Worm (Caenorhabditis elegans): ENCODE data around the gene H13N06.2.

ce11 chrX:15487162-15487561, 744 bp upstream of the H13N06.2 start:
- TF ChIP-seq nhr-237 (tag; optimal IDR thresholded peaks at IDR 0.05) (no peak), skn-1 (tag; optimal IDR thresholded peaks at IDR 0.05) (no peak), nhr-6 (tag; optimal IDR thresholded peaks at IDR 0.05) (no peak), ZK546.5 (tag; optimal IDR thresholded peaks at IDR 0.05) (no peak), fos-1 (tag; optimal IDR thresholded peaks at IDR 0.05) (no peak), lin-39 (tag; optimal IDR thresholded peaks at IDR 0.05) (no peak), nhr-25 (tag; optimal IDR thresholded peaks at IDR 0.05) (no peak)
